Worm (Caenorhabditis elegans): Measurements from ENCODE around the gene C07E3.8.

The C07E3.8 gene

ce11 chrII:10388041-10388706 lies 36.1 kb downstream of the C07E3.8 start:
- TF ChIP-seq tab-1 (GFP tag; IDR thresholded peaks at IDR 0.05) (peak; percentile 58; the same call in 1 of the 2 replicates), med-1 (GFP tag; optimal IDR thresholded peaks at IDR 0.05; ENCODE audit: insufficient read depth) (peak; percentile 60), klf-2 (GFP tag; conservative IDR thresholded peaks at IDR 0.05) (0 out of 2 replicates have a peak, but pooled peaks have one; percentile 30), ref-1 (GFP tag; conservative IDR thresholded peaks at IDR 0.05) (0 out of 2 replicates have a peak, but pooled peaks have one; percentile 17), ztf-23 (GFP tag; IDR thresholded peaks at IDR 0.05) (peak; percentile 67; the same call in 1 of the 2 replicates), flt-1 (GFP tag; IDR thresholded peaks at IDR 0.05) (peak; percentile 77), cog-1 (tag; optimal IDR thresholded peaks at IDR 0.05) (peak; percentile 35), ztf-29 (GFP tag; IDR thresholded peaks at IDR 0.05) (no peak), T22C8.4 (GFP tag; IDR thresholded peaks at IDR 0.05) (no peak)

ce11 chrII:10389038-10389437 lies 37.0 kb downstream of the C07E3.8 start:
- TF ChIP-seq T22C8.4 (GFP tag; IDR thresholded peaks at IDR 0.05) (no peak), klf-2 (GFP tag; conservative IDR thresholded peaks at IDR 0.05) (no peak), ztf-29 (GFP tag; IDR thresholded peaks at IDR 0.05) (no peak), ref-1 (GFP tag; conservative IDR thresholded peaks at IDR 0.05) (no peak), tab-1 (GFP tag; IDR thresholded peaks at IDR 0.05) (no peak), cog-1 (tag; optimal IDR thresholded peaks at IDR 0.05) (no peak), flt-1 (GFP tag; IDR thresholded peaks at IDR 0.05) (no peak), ztf-23 (GFP tag; IDR thresholded peaks at IDR 0.05) (no peak), med-1 (GFP tag; optimal IDR thresholded peaks at IDR 0.05; ENCODE audit: insufficient read depth) (no peak)

- TF ChIP-seq ztf-29 (GFP tag; IDR thresholded peaks at IDR 0.05) (no peak), med-1 (GFP tag; optimal IDR thresholded peaks at IDR 0.05; ENCODE audit: insufficient read depth) (no peak), T22C8.4 (GFP tag; IDR thresholded peaks at IDR 0.05) (no peak), ref-1 (GFP tag; conservative IDR thresholded peaks at IDR 0.05) (no peak), klf-2 (GFP tag; conservative IDR thresholded peaks at IDR 0.05) (no peak), tab-1 (GFP tag; IDR thresholded peaks at IDR 0.05) (no peak), cog-1 (tag; optimal IDR thresholded peaks at IDR 0.05) (no peak), ztf-23 (GFP tag; IDR thresholded peaks at IDR 0.05) (no peak)
These were observed 37.7 kb downstream of the C07E3.8 start for ce11 chrII:10389776-10390175.

ce11 chrII:10390250-10390821 lies 38.3 kb downstream of the C07E3.8 start:
- TF ChIP-seq ztf-29 (GFP tag; IDR thresholded peaks at IDR 0.05) (no peak), flt-1 (GFP tag; IDR thresholded peaks at IDR 0.05) (no peak), ref-1 (GFP tag; conservative IDR thresholded peaks at IDR 0.05) (no peak), klf-2 (GFP tag; conservative IDR thresholded peaks at IDR 0.05) (no peak), med-1 (GFP tag; optimal IDR thresholded peaks at IDR 0.05; ENCODE audit: insufficient read depth) (no peak), tab-1 (GFP tag; IDR thresholded peaks at IDR 0.05) (no peak), ztf-23 (GFP tag; IDR thresholded peaks at IDR 0.05) (no peak), cog-1 (tag; optimal IDR thresholded peaks at IDR 0.05) (no peak), T22C8.4 (GFP tag; IDR thresholded peaks at IDR 0.05) (no peak)

ce11 chrII:10390854-10391253 lies 38.8 kb downstream of the C07E3.8 start, which contains the start of the genes T09F3.2 and T09F3.7:
T09F3.2 (plus strand) TSS chrII:10391154.
T09F3.7 (plus strand) TSS chrII:10391168.
- TF ChIP-seq flt-1 (GFP tag; IDR thresholded peaks at IDR 0.05), result no peak
- TF ChIP-seq ztf-29 (GFP tag; IDR thresholded peaks at IDR 0.05), result no peak
- no peak for TF ChIP-seq klf-2 (GFP tag; conservative IDR thresholded peaks at IDR 0.05)
- no peak for TF ChIP-seq cog-1 (tag; optimal IDR thresholded peaks at IDR 0.05)
- TF ChIP-seq ztf-23 (GFP tag; IDR thresholded peaks at IDR 0.05), result no peak
- no peak for TF ChIP-seq med-1 (GFP tag; optimal IDR thresholded peaks at IDR 0.05; ENCODE audit: insufficient read depth)
- TF ChIP-seq ref-1 (GFP tag; conservative IDR thresholded peaks at IDR 0.05), result no peak
- no peak for TF ChIP-seq tab-1 (GFP tag; IDR thresholded peaks at IDR 0.05)
- TF ChIP-seq T22C8.4 (GFP tag; IDR thresholded peaks at IDR 0.05), result no peak

ce11 chrII:10393282-10394179 lies 41.5 kb downstream of the C07E3.8 start, which contains the start of gene gpd-1:
gpd-1 (plus strand) TSS chrII:10394129.
- TF ChIP-seq ztf-23 (GFP tag; IDR thresholded peaks at IDR 0.05), result no peak
- no peak for TF ChIP-seq med-1 (GFP tag; optimal IDR thresholded peaks at IDR 0.05; ENCODE audit: insufficient read depth)
- TF ChIP-seq flt-1 (GFP tag; IDR thresholded peaks at IDR 0.05), result no peak
- TF ChIP-seq ref-1 (GFP tag; conservative IDR thresholded peaks at IDR 0.05), result no peak

- TF ChIP-seq tab-1 (GFP tag; IDR thresholded peaks at IDR 0.05) (no peak), ref-1 (GFP tag; conservative IDR thresholded peaks at IDR 0.05) (no peak), flt-1 (GFP tag; IDR thresholded peaks at IDR 0.05) (no peak), ztf-29 (GFP tag; IDR thresholded peaks at IDR 0.05) (no peak), klf-2 (GFP tag; conservative IDR thresholded peaks at IDR 0.05) (no peak), T22C8.4 (GFP tag; IDR thresholded peaks at IDR 0.05) (no peak), ztf-23 (GFP tag; IDR thresholded peaks at IDR 0.05) (no peak), cog-1 (tag; optimal IDR thresholded peaks at IDR 0.05) (no peak), med-1 (GFP tag; optimal IDR thresholded peaks at IDR 0.05; ENCODE audit: insufficient read depth) (no peak)
These were observed 43.3 kb downstream of the C07E3.8 start, which contains the start of gene T09F3.4 for ce11 chrII:10395303-10395757. T09F3.4 (plus strand) TSS chrII:10395707.

ce11 chrII:10396578-10396977 lies 44.5 kb downstream of the C07E3.8 start, which contains the start of gene T09F3.5:
T09F3.5 (plus strand) TSS chrII:10396878.
- no peak for TF ChIP-seq ztf-23 (GFP tag; IDR thresholded peaks at IDR 0.05)
- TF ChIP-seq flt-1 (GFP tag; IDR thresholded peaks at IDR 0.05), result no peak
- no peak for TF ChIP-seq klf-2 (GFP tag; conservative IDR thresholded peaks at IDR 0.05)
- TF ChIP-seq T22C8.4 (GFP tag; IDR thresholded peaks at IDR 0.05), result no peak
- TF ChIP-seq med-1 (GFP tag; optimal IDR thresholded peaks at IDR 0.05; ENCODE audit: insufficient read depth), result no peak
- no peak for TF ChIP-seq ztf-29 (GFP tag; IDR thresholded peaks at IDR 0.05)
- TF ChIP-seq tab-1 (GFP tag; IDR thresholded peaks at IDR 0.05), result no peak
- no peak for TF ChIP-seq cog-1 (tag; optimal IDR thresholded peaks at IDR 0.05)
- no peak for TF ChIP-seq ref-1 (GFP tag; conservative IDR thresholded peaks at IDR 0.05)

Measured in whole organism, midembryonic.